Worm (Caenorhabditis elegans): ENCODE measurements around the gene pkhm-2.
A peak's percentile ranks its signal among the peaks of the same experiment; 100 is the strongest.

DNA sequence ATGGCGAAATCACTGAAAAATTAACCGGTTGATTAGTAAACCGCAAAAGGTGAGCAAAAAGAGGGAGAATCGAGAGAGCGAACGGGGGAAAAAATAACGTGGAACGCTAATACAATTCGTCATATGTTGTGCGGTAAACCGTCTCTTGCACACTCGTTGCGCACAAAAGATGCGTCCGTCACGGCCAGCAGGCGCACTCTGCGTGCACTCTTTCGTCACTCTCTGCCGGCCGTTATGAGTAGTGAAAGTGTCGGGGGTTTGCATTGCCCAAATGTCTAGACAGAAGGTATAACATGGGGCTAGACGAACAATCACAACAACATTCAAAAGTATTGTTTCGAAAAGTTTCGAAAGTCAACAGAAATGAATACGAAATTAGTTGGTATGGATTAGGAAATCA is at the start of gene pkhm-2:
- TF ChIP-seq aly-2 (tag; optimal IDR thresholded peaks at IDR 0.05): no peak
- peak; percentile 86 for TF ChIP-seq pha-4 (tag; optimal IDR thresholded peaks at IDR 0.05)
- TF ChIP-seq elt-1 (tag; optimal IDR thresholded peaks at IDR 0.05): no peak
- no peak for TF ChIP-seq fos-1 (tag; optimal IDR thresholded peaks at IDR 0.05)
- peak; percentile 78 for TF ChIP-seq nfya-1 (tag; optimal IDR thresholded peaks at IDR 0.05; ENCODE audit: insufficient read depth)
- TF ChIP-seq nhr-76 (tag; optimal IDR thresholded peaks at IDR 0.05): no peak
- peak; percentile 75 for TF ChIP-seq lin-39 (tag; optimal IDR thresholded peaks at IDR 0.05)
- TF ChIP-seq unc-62 (GFP tag; optimal IDR thresholded peaks at IDR 0.05): no peak

Data from whole organism, L3 larva.